Fruit fly (Drosophila melanogaster): ENCODE measurements around the gene CG11035.

The CG11035 gene

DNA sequence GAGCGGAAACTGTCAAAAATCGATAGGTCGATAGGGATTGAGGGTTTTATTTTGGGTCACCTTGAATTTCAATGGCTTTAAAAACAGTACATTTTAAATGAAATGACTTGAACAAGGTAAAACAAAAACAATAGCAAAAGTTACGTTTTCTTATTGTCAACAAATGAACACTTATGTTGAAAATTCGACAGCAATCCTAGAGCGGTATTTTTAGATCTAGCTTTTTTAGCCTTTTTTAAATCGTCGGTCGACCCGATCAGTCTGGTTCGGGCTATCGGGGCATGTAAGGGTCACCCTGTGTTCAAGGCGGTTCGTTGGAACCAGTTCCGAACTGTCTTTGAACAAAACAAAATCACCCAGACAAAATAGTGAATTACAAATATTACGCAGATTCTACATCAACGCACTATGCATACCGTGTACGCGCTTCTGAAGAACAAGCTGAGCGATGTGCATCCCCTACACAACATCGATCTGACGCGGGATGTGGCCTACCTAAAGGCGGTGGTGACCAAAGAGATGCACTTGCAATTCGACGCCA, 23.7 kb downstream of the CG11035 start, which contains the start of the genes CG11052 and CG3223 (continued):
- TF ChIP-seq CG4360 (GFP tag; IDR thresholded peaks at IDR 0.05), result no peak
- no peak for TF ChIP-seq CG8388 (GFP tag; optimal IDR thresholded peaks at IDR 0.05)
- TF ChIP-seq CG18262 (tag; optimal IDR thresholded peaks at IDR 0.05), result peak; percentile 3
- no peak for TF ChIP-seq CG1647 (GFP tag; optimal IDR thresholded peaks at IDR 0.05)
- TF ChIP-seq Dll (GFP tag; IDR thresholded peaks at IDR 0.05; ENCODE audit: partially characterized antibody), result peak; percentile 58; the same call in 1 of the 4 replicates
- TF ChIP-seq mam (GFP tag; optimal IDR thresholded peaks at IDR 0.05), result peak; percentile 8
- TF ChIP-seq CG11696 (GFP tag; IDR thresholded peaks at IDR 0.05), result no peak
- TF ChIP-seq peb (GFP tag; IDR thresholded peaks at IDR 0.05), result no peak
- TF ChIP-seq Dip2 (GFP tag; IDR thresholded peaks at IDR 0.05), result no peak
- TF ChIP-seq ac (GFP tag; optimal IDR thresholded peaks at IDR 0.05), result no peak
- TF ChIP-seq CG9727 (GFP tag; optimal IDR thresholded peaks at IDR 0.05), result no peak
- no peak for TF ChIP-seq danr (GFP tag; IDR thresholded peaks at IDR 0.05)
- TF ChIP-seq D (optimal IDR thresholded peaks at IDR 0.05), result no peak
- no peak for TF ChIP-seq D (GFP tag; optimal IDR thresholded peaks at IDR 0.05)
- TF ChIP-seq pnt (GFP tag; optimal IDR thresholded peaks at IDR 0.05), result no peak
- no peak for TF ChIP-seq wor (GFP tag; IDR thresholded peaks at IDR 0.05)
- TF ChIP-seq ftz-f1 (GFP tag; optimal IDR thresholded peaks at IDR 0.05), result peak; percentile 92
- TF ChIP-seq sc (optimal IDR thresholded peaks at IDR 0.05), result no peak
- TF ChIP-seq sc (GFP tag; optimal IDR thresholded peaks at IDR 0.05), result no peak
- no peak for TF ChIP-seq crc (GFP tag; optimal IDR thresholded peaks at IDR 0.05)
- TF ChIP-seq Six4 (GFP tag; optimal IDR thresholded peaks at IDR 0.05), result no peak
- TF ChIP-seq croc (GFP tag; conservative IDR thresholded peaks at IDR 0.05), result no peak
- TF ChIP-seq sens-2 (GFP tag; IDR thresholded peaks at IDR 0.05), result no peak
- TF ChIP-seq Dref (GFP tag; IDR thresholded peaks at IDR 0.05), result peak; percentile 68
- no peak for TF ChIP-seq CG14860 (GFP tag; IDR thresholded peaks at IDR 0.05; ENCODE audit: partially characterized antibody)
- TF ChIP-seq sqz (GFP tag; optimal IDR thresholded peaks at IDR 0.05), result no peak
- no peak for TF ChIP-seq CG4707 (GFP tag; optimal IDR thresholded peaks at IDR 0.05)
- TF ChIP-seq CG6854 (GFP tag; optimal IDR thresholded peaks at IDR 0.05), result no peak
- TF ChIP-seq CG5245 (GFP tag; optimal IDR thresholded peaks at IDR 0.05), result no peak
- no peak for TF ChIP-seq rib (GFP tag; IDR thresholded peaks at IDR 0.05)
- TF ChIP-seq br (optimal IDR thresholded peaks at IDR 0.05), result no peak
- TF ChIP-seq bowl (GFP tag; IDR thresholded peaks at IDR 0.05), result no peak
- TF ChIP-seq Adf1 (GFP tag; IDR thresholded peaks at IDR 0.05), result no peak
- TF ChIP-seq CHES-1-like (GFP tag; optimal IDR thresholded peaks at IDR 0.05), result no peak
- no peak for TF ChIP-seq CG12744 (GFP tag; optimal IDR thresholded peaks at IDR 0.05)
- no peak for TF ChIP-seq ssp (GFP tag; IDR thresholded peaks at IDR 0.05)
- TF ChIP-seq prd (optimal IDR thresholded peaks at IDR 0.05), result no peak
- TF ChIP-seq prd (GFP tag; IDR thresholded peaks at IDR 0.05), result no peak
- no peak for TF ChIP-seq gsb-n (tag; optimal IDR thresholded peaks at IDR 0.05)
- TF ChIP-seq Mes4 (GFP tag; optimal IDR thresholded peaks at IDR 0.05), result no peak
- TF ChIP-seq trh (GFP tag; optimal IDR thresholded peaks at IDR 0.05), result no peak
- TF ChIP-seq H15 (GFP tag; IDR thresholded peaks at IDR 0.05), result no peak
- no peak for TF ChIP-seq CG9817 (tag; optimal IDR thresholded peaks at IDR 0.05)
- TF ChIP-seq CG4820 (GFP tag; optimal IDR thresholded peaks at IDR 0.05), result no peak
- no peak for TF ChIP-seq CG8290 (GFP tag; optimal IDR thresholded peaks at IDR 0.05)
- peak in 1 of 2 experiments; percentile 12 for TF ChIP-seq CG8290 (tag; optimal IDR thresholded peaks at IDR 0.05)
- TF ChIP-seq CG13894 (tag; optimal IDR thresholded peaks at IDR 0.05), result no peak
- no peak for TF ChIP-seq gsb (GFP tag; IDR thresholded peaks at IDR 0.05)
- TF ChIP-seq ttk (GFP tag; IDR thresholded peaks at IDR 0.05), result no peak
- TF ChIP-seq CG13775 (GFP tag; optimal IDR thresholded peaks at IDR 0.05), result no peak
- TF ChIP-seq CG7928 (GFP tag; optimal IDR thresholded peaks at IDR 0.05), result no peak
- no peak for TF ChIP-seq insv (GFP tag; optimal IDR thresholded peaks at IDR 0.05)
- TF ChIP-seq en (GFP tag; optimal IDR thresholded peaks at IDR 0.05), result no peak
- TF ChIP-seq lilli (GFP tag; optimal IDR thresholded peaks at IDR 0.05), result peak; percentile 25
- TF ChIP-seq psq (GFP tag; optimal IDR thresholded peaks at IDR 0.05), result no peak
